Fruit fly (Drosophila melanogaster): ENCODE measurements around the gene CCT2.

CCT2 gene

dm6 chrX:9047725-9048384, 41.5 kb upstream of the CCT2 start (continued):
- TF ChIP-seq peb (GFP tag; IDR thresholded peaks at IDR 0.05) (0 out of 2 replicates have a peak, but pooled peaks have one; percentile 15), cad (GFP tag; optimal IDR thresholded peaks at IDR 0.05) (no peak), CG1529 (GFP tag; optimal IDR thresholded peaks at IDR 0.05) (peak; percentile 73), tx (GFP tag; optimal IDR thresholded peaks at IDR 0.05) (no peak), Max (GFP tag; optimal IDR thresholded peaks at IDR 0.05) (no peak), CG3838 (GFP tag; optimal IDR thresholded peaks at IDR 0.05) (no peak), Six4 (GFP tag; optimal IDR thresholded peaks at IDR 0.05) (peak; percentile 34), CG6765 (GFP tag; optimal IDR thresholded peaks at IDR 0.05) (no peak), NFAT (GFP tag; IDR thresholded peaks at IDR 0.05) (no peak), zen (tag; optimal IDR thresholded peaks at IDR 0.05) (peak; percentile 45), Taf1 (GFP tag; IDR thresholded peaks at IDR 0.05) (no peak), CG33213 (GFP tag; optimal IDR thresholded peaks at IDR 0.05) (no peak), CG12219 (GFP tag; optimal IDR thresholded peaks at IDR 0.05) (peak; percentile 46), tll (GFP tag; optimal IDR thresholded peaks at IDR 0.05) (no peak), CG34376 (GFP tag; optimal IDR thresholded peaks at IDR 0.05) (no peak), CHES-1-like (GFP tag; optimal IDR thresholded peaks at IDR 0.05) (peak; percentile 1), sr (GFP tag; IDR thresholded peaks at IDR 0.05) (no peak), CG7357 (GFP tag; IDR thresholded peaks at IDR 0.05) (0 out of 3 replicates have a peak, but pooled peaks have one; percentile 10), disco-r (GFP tag; optimal IDR thresholded peaks at IDR 0.05) (no peak), Mes4 (GFP tag; optimal IDR thresholded peaks at IDR 0.05) (peak; percentile 28), pum (GFP tag; optimal IDR thresholded peaks at IDR 0.05) (peak; percentile 39), Hr78 (GFP tag; optimal IDR thresholded peaks at IDR 0.05) (peak in 1 of 2 experiments; percentile 98), GATAe (GFP tag; conservative IDR thresholded peaks at IDR 0.05) (no peak), CG15696 (tag; optimal IDR thresholded peaks at IDR 0.05) (peak; percentile 81), crc (GFP tag; optimal IDR thresholded peaks at IDR 0.05) (no peak), MBD-R2 (GFP tag; IDR thresholded peaks at IDR 0.05) (no peak), H15 (GFP tag; IDR thresholded peaks at IDR 0.05) (no peak), CG14050 (GFP tag; IDR thresholded peaks at IDR 0.05) (peak; percentile 25; the same call in 1 of the 3 replicates), Fer1 (GFP tag; optimal IDR thresholded peaks at IDR 0.05) (no peak), CG32767 (GFP tag; IDR thresholded peaks at IDR 0.05) (peak; percentile 59; the same call in 1 of the 2 replicates), pb (GFP tag; optimal IDR thresholded peaks at IDR 0.05) (no peak), sob (GFP tag; IDR thresholded peaks at IDR 0.05) (no peak), CG7786 (GFP tag; optimal IDR thresholded peaks at IDR 0.05) (no peak), kay (GFP tag; optimal IDR thresholded peaks at IDR 0.05) (no peak), Opbp (GFP tag; IDR thresholded peaks at IDR 0.05; ENCODE audit: partially characterized antibody) (no peak), psq (GFP tag; optimal IDR thresholded peaks at IDR 0.05) (peak; percentile 63), pan (optimal IDR thresholded peaks at IDR 0.05) (no peak), pan (GFP tag; optimal IDR thresholded peaks at IDR 0.05 in 1 of 2, IDR thresholded peaks at IDR 0.05 in 1 of 2) (peak in 1 of 2 experiments; percentile 63), CG14667 (GFP tag; IDR thresholded peaks at IDR 0.05) (peak; percentile 30; the same call in 1 of the 2 replicates), Fer2 (tag; optimal IDR thresholded peaks at IDR 0.05) (peak; percentile 6), CG10654 (GFP tag; optimal IDR thresholded peaks at IDR 0.05) (peak; percentile 7), CG15011 (GFP tag; optimal IDR thresholded peaks at IDR 0.05) (peak; percentile 29), CG4820 (GFP tag; optimal IDR thresholded peaks at IDR 0.05) (peak; percentile 31), pho (GFP tag; optimal IDR thresholded peaks at IDR 0.05) (no peak), schlank (tag; optimal IDR thresholded peaks at IDR 0.05) (no peak), CG15601 (tag; optimal IDR thresholded peaks at IDR 0.05) (peak; percentile 83), dati (GFP tag; IDR thresholded peaks at IDR 0.05) (no peak), CG2120 (GFP tag; optimal IDR thresholded peaks at IDR 0.05) (peak; percentile 20), sens (GFP tag) (peak; percentile 95), ro (GFP tag; IDR thresholded peaks at IDR 0.05) (no peak), MTF-1 (GFP tag; optimal IDR thresholded peaks at IDR 0.05; ENCODE audit: borderline replicate concordance) (peak; percentile 5)
